Worm (Caenorhabditis elegans): ENCODE measurements around the gene mtrr-1.

DNA sequence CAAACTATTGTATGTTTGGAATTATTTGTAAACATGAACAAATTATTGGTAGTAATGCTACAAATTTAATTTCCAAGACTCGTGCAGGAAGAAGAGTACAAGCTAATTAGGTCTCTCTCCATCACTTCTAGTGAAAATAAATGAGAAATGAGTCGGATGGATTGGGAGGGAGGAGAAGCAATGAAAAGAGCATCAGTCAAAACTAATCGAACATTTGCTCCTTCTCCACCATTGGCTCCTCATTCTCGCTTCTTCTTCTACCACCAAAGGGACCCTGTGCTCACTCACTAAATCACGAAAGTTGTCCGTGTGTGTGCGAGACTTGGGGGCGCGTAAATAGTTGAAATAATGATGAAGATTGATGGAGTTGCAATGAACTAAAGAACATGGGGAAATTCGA lies 21.1 kb downstream of the mtrr-1 start:
- TF ChIP-seq R02D3.7 (tag; optimal IDR thresholded peaks at IDR 0.05) (no peak), elt-3 (tag; optimal IDR thresholded peaks at IDR 0.05) (no peak), unc-39 (tag; optimal IDR thresholded peaks at IDR 0.05) (no peak), skn-1 (tag; optimal IDR thresholded peaks at IDR 0.05) (no peak), fos-1 (tag; optimal IDR thresholded peaks at IDR 0.05) (no peak), elt-1 (tag; optimal IDR thresholded peaks at IDR 0.05) (no peak), zag-1 (tag; optimal IDR thresholded peaks at IDR 0.05) (peak; percentile 50), mdl-1 (tag; optimal IDR thresholded peaks at IDR 0.05) (no peak), lin-39 (tag; optimal IDR thresholded peaks at IDR 0.05) (peak; percentile 79)

All from whole organism, L2 larva.